Fruit fly (Drosophila melanogaster) whole organism, pupa: ENCODE data around the gene Esyt2.

ENCODE experiments used
- CG10348 ChIP-seq: fragments of 200-800 bp; sonication (Bioruptor generic); IDR thresholded peaks from 2 replicates; pipeline ENCODE4 v1.3.6; 2022; ENCODE audit warnings: missing biosample characterization, missing genetic modification characterization
- CG14655 ChIP-seq: fragments of 200-800 bp; sonication (Bioruptor generic); optimal IDR thresholded peaks from 3 replicates; lab custom pipeline; 2017; ENCODE audit warnings: mild to moderate bottlenecking, missing biosample characterization, missing genetic modification reagents, missing genetic modification characterization
- CG17806 ChIP-seq: fragments of 200-800 bp; sonication (Bioruptor generic); optimal IDR thresholded peaks from 2 replicates; lab custom pipeline; 2018; ENCODE audit warnings: missing biosample characterization, mild to moderate bottlenecking, missing genetic modification characterization, moderate library complexity
- CG34367 ChIP-seq: fragments of 200-800 bp; sonication (Bioruptor generic); optimal IDR thresholded peaks from 2 replicates; lab custom pipeline; 2018; ENCODE audit warnings: missing biosample characterization, mild to moderate bottlenecking, missing genetic modification characterization
- EcR ChIP-seq: fragments of 200-800 bp; sonication (Bioruptor generic); optimal IDR thresholded peaks from 3 replicates; lab custom pipeline; 2019; ENCODE audit warnings: missing biosample characterization, missing genetic modification characterization, mild to moderate bottlenecking, moderate library complexity, missing genetic modification reagents
- Pif1A ChIP-seq: fragments of 200-800 bp; sonication (Bioruptor generic); optimal IDR thresholded peaks from 3 replicates; lab custom pipeline; 2016; ENCODE audit warnings: missing biosample characterization, missing genetic modification characterization
- Pif1B ChIP-seq: fragments of 200-800 bp; sonication (Bioruptor generic); optimal IDR thresholded peaks from 3 replicates; lab custom pipeline; 2016; ENCODE audit warnings: missing biosample characterization, missing genetic modification characterization
- Snoo ChIP-seq: fragments of 200-800 bp; sonication (Bioruptor generic); optimal IDR thresholded peaks from 3 replicates; lab custom pipeline; 2017; ENCODE audit warnings: missing biosample characterization, mild to moderate bottlenecking, missing genetic modification characterization, inconsistent platforms
- rn ChIP-seq: fragments of 200-800 bp; sonication (Bioruptor generic); IDR thresholded peaks from 2 replicates; pipeline ENCODE4 v1.3.6; 2022; ENCODE audit warnings: missing biosample characterization, missing genetic modification characterization

- TF ChIP-seq EcR (GFP tag; lab: Kevin White, UChicago) (no peak), rn (GFP tag; lab: Robert Waterston, UW) (no peak), Pif1B (GFP tag; lab: Kevin White, UChicago) (no peak), CG34367 (tag; lab: Kevin White, UChicago) (no peak), Pif1A (GFP tag; lab: Kevin White, UChicago) (no peak), CG14655 (GFP tag; lab: Kevin White, UChicago) (no peak), CG17806 (no peak), Snoo (tag; lab: Kevin White, UChicago) (peak; percentile 7), CG10348 (GFP tag; lab: Robert Waterston, UW) (no peak)
Observed at dm6 chr3R:24580067-24580962, 35.8 kb downstream of the Esyt2 start.
